Fruit fly (Drosophila melanogaster): ENCODE measurements around the gene CG4022.
A peak's percentile ranks its signal among the peaks of the same experiment; 100 is the strongest.

The CG4022 gene

DNA sequence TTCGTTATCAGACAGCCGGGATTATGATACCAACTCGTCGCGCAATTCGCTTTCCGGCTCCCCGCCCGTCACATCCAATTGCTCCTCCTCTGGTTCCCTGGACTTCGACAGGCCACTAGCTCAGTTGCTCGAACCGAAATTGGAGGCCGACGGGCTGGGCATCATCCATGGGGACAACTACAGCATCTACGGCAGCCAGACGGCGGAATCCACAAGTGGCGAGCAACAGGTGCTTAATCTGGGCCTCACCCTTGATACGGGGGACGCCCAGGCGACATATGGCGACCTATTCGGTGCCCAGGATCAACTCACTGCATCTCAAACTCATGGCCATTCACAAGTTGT is 19.9 kb upstream of the CG4022 start:
- TF ChIP-seq CG12605 (GFP tag; IDR thresholded peaks at IDR 0.05): peak; percentile 42; the same call in 1 of the 2 replicates
- TF ChIP-seq CG17806 (tag; optimal IDR thresholded peaks at IDR 0.05): no peak
- TF ChIP-seq CG13204 (GFP tag; optimal IDR thresholded peaks at IDR 0.05): no peak

DNA sequence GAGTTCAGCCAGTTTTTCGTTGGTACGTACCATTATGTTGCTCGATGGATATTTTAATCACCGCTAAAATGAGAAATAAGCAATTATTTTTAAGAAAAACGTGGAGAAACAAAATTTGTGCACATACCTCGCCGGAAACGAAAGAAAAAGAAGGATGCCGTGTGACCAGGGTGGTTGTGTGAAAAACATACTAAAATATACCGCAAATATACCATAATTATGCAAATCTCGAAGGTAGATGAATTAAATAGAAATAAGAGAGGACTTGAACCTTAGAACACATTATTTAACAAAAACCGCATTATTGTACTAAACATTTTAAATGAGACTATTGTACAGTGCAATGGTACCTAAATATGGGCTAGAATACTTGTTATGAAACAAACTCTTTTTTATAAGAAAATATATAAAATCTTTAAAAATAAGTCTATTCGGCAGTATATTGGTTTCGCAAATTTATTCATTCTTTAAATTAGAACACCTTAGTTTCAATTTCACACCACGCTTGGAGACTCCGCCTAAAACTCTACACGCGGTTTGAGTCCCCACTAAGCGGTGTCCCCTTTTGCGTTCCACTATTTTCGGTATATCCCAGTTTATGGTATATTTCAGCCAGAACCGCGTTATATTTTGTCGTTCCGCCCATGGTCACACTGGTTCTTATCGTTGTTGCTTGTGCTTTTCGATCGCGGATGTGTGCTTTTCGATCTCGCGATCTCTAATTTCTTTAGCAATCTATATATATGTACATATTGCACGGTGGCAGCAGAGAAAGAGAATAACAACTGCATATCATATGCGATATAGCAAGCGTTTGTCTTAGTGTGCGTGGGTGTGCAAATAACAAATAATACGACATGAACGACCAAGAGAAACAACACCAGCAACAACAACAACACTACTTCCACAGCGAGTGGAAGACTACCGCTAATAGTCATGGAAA is 19.3 kb upstream of the CG4022 start, which contains the start of the genes RpS17 and MTF-1:
RpS17 (minus strand) TSS at position 157 of the 943 bp plus-strand sequence.
MTF-1 (plus strand) TSS at position 648 of the 943 bp plus-strand sequence.
- TF ChIP-seq EcR (GFP tag; optimal IDR thresholded peaks at IDR 0.05) (peak; percentile 41), CG8301 (tag; optimal IDR thresholded peaks at IDR 0.05) (peak; percentile 0), CG17806 (tag; optimal IDR thresholded peaks at IDR 0.05) (peak; percentile 9), CG14655 (GFP tag; optimal IDR thresholded peaks at IDR 0.05) (no peak), CG10348 (GFP tag; IDR thresholded peaks at IDR 0.05) (no peak), Pif1A (GFP tag; optimal IDR thresholded peaks at IDR 0.05) (peak; percentile 24), CG15710 (tag; optimal IDR thresholded peaks at IDR 0.05) (no peak), Ets98B (GFP tag; IDR thresholded peaks at IDR 0.05) (no peak), Snoo (tag; optimal IDR thresholded peaks at IDR 0.05) (peak; percentile 58), D1 (tag; optimal IDR thresholded peaks at IDR 0.05) (no peak), gl (tag; optimal IDR thresholded peaks at IDR 0.05) (peak; percentile 10), CG12605 (GFP tag; IDR thresholded peaks at IDR 0.05) (0 out of 2 replicates have a peak, but pooled peaks have one; percentile 32), CG4496 (GFP tag; IDR thresholded peaks at IDR 0.05) (peak; percentile 64), Pif1B (GFP tag; optimal IDR thresholded peaks at IDR 0.05) (peak; percentile 26), CG9948 (tag; optimal IDR thresholded peaks at IDR 0.05) (no peak), CG8159 (tag; optimal IDR thresholded peaks at IDR 0.05) (no peak), CG32121 (GFP tag; IDR thresholded peaks at IDR 0.05) (no peak), rn (GFP tag; IDR thresholded peaks at IDR 0.05) (no peak), CG13204 (GFP tag; optimal IDR thresholded peaks at IDR 0.05) (peak; percentile 6), fd96Ca (GFP tag; IDR thresholded peaks at IDR 0.05) (no peak), CG34367 (tag; optimal IDR thresholded peaks at IDR 0.05) (peak; percentile 27)

DNA sequence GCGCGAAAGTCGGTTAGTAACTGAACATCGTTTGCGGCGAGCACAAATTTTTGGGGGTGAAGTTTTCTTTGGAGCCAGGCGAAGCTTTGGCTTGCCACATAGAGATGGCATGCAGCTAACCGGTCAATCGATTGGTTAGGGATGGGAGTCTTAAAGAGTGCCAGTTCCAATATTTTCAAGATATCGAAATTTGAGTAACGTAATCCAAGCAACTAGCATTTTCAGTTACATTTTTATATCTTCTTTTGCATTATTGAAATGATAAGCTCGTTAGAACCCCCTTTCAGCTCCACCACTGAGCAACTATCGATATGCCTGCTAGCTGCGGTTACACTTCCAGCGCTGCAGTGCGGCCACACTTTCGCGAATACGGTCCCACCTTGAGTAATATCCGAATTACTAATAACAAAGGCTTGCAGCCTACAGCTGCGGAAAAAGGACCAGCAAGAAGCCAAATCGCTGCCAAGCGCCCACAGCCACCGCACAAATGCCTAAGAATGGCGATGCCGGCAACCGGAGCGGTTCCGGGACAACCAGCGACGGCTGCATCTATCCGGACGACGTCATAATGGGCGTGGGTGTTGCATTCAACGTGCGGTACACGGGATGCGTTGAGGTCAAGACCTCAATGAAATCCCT is 16.1 kb upstream of the CG4022 start, which contains the start of the genes Atat and Shc:
Atat (minus strand) TSS at position 103 of the 639 bp plus-strand sequence.
Shc (plus strand) TSS at position 355 of the 639 bp plus-strand sequence.
- TF ChIP-seq CG14655 (GFP tag; optimal IDR thresholded peaks at IDR 0.05) (peak; percentile 98), CG8301 (tag; optimal IDR thresholded peaks at IDR 0.05) (peak; percentile 96), CG10348 (GFP tag; IDR thresholded peaks at IDR 0.05) (peak; percentile 99), CG15710 (tag; optimal IDR thresholded peaks at IDR 0.05) (peak; percentile 99), Pif1A (GFP tag; optimal IDR thresholded peaks at IDR 0.05) (peak; percentile 97), CG12605 (GFP tag; IDR thresholded peaks at IDR 0.05) (peak; percentile 95), CG4496 (GFP tag; IDR thresholded peaks at IDR 0.05) (peak; percentile 99), EcR (GFP tag; optimal IDR thresholded peaks at IDR 0.05) (peak; percentile 11), fd96Ca (GFP tag; IDR thresholded peaks at IDR 0.05) (peak; percentile 99), gl (tag; optimal IDR thresholded peaks at IDR 0.05) (peak; percentile 90), D1 (tag; optimal IDR thresholded peaks at IDR 0.05) (peak; percentile 54), CG34367 (tag; optimal IDR thresholded peaks at IDR 0.05) (peak; percentile 98), CG13204 (GFP tag; optimal IDR thresholded peaks at IDR 0.05) (peak; percentile 78), Ets98B (GFP tag; IDR thresholded peaks at IDR 0.05) (peak; percentile 99), CG8159 (tag; optimal IDR thresholded peaks at IDR 0.05) (peak; percentile 98), CG32121 (GFP tag; IDR thresholded peaks at IDR 0.05) (peak; percentile 99), Snoo (tag; optimal IDR thresholded peaks at IDR 0.05) (peak; percentile 99), CG9948 (tag; optimal IDR thresholded peaks at IDR 0.05) (peak; percentile 98), rn (GFP tag; IDR thresholded peaks at IDR 0.05) (peak; percentile 99), Pif1B (GFP tag; optimal IDR thresholded peaks at IDR 0.05) (peak; percentile 94), CG17806 (tag; optimal IDR thresholded peaks at IDR 0.05) (peak; percentile 98)

DNA sequence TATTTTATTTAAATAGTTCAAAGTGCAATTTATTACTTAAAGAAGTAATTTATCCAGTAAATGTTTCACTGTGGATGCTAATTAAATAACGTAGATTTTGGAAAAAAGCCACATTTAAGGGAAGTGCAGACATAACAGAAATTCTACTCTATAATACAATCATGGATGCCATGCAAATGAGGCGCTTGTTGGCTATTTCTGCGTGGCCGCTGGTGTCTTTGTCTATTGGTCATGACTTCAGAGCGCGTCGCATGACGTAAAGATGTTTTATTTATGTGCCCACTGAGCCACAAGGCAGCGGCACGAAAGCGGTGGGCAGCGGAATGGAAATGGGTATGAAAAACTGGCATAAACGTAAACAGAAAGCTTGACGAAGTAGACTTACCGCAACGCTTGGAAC is 15.2 kb upstream of the CG4022 start:
- TF ChIP-seq D1 (tag; optimal IDR thresholded peaks at IDR 0.05): no peak
- peak; percentile 51; the same call in 1 of the 2 replicates for TF ChIP-seq CG32121 (GFP tag; IDR thresholded peaks at IDR 0.05)
- TF ChIP-seq CG8159 (tag; optimal IDR thresholded peaks at IDR 0.05): no peak
- TF ChIP-seq CG15710 (tag; optimal IDR thresholded peaks at IDR 0.05): no peak
- TF ChIP-seq CG9948 (tag; optimal IDR thresholded peaks at IDR 0.05): no peak
- TF ChIP-seq CG13204 (GFP tag; optimal IDR thresholded peaks at IDR 0.05): no peak
- TF ChIP-seq CG34367 (tag; optimal IDR thresholded peaks at IDR 0.05): no peak
- no peak for TF ChIP-seq rn (GFP tag; IDR thresholded peaks at IDR 0.05)
- no peak for TF ChIP-seq EcR (GFP tag; optimal IDR thresholded peaks at IDR 0.05)
- no peak for TF ChIP-seq CG10348 (GFP tag; IDR thresholded peaks at IDR 0.05)
- TF ChIP-seq CG4496 (GFP tag; IDR thresholded peaks at IDR 0.05): peak; percentile 50; the same call in 1 of the 3 replicates
- TF ChIP-seq CG14655 (GFP tag; optimal IDR thresholded peaks at IDR 0.05): peak; percentile 34
- no peak for TF ChIP-seq CG17806 (tag; optimal IDR thresholded peaks at IDR 0.05)
- no peak for TF ChIP-seq fd96Ca (GFP tag; IDR thresholded peaks at IDR 0.05)
- TF ChIP-seq Ets98B (GFP tag; IDR thresholded peaks at IDR 0.05): peak; percentile 63
- no peak for TF ChIP-seq CG12605 (GFP tag; IDR thresholded peaks at IDR 0.05)
- no peak for TF ChIP-seq gl (tag; optimal IDR thresholded peaks at IDR 0.05)
- no peak for TF ChIP-seq Snoo (tag; optimal IDR thresholded peaks at IDR 0.05)
- TF ChIP-seq Pif1A (GFP tag; optimal IDR thresholded peaks at IDR 0.05): no peak
- TF ChIP-seq CG8301 (tag; optimal IDR thresholded peaks at IDR 0.05): peak; percentile 32
- no peak for TF ChIP-seq Pif1B (GFP tag; optimal IDR thresholded peaks at IDR 0.05)

DNA sequence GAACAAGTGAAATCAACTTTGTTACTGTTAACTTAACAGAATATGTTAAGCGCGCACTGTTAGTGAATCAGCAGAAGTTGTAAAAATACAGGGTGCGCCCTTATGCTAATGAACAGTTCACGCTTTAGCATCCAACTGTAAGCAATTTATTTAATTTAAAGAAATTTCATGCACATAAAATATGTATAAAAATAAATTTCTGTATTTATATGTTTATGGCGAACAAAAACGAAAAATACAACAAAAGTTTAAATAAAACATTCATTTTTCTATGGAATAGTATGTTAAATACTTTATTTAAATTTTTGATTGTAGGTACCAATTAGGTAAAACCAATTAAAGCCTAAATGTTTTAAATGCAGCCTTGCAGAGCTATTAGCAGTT is 13.9 kb upstream of the CG4022 start:
- TF ChIP-seq CG32121 (GFP tag; IDR thresholded peaks at IDR 0.05) (0 out of 2 replicates have a peak, but pooled peaks have one; percentile 26), CG15710 (tag; optimal IDR thresholded peaks at IDR 0.05) (peak; percentile 9), Pif1A (GFP tag; optimal IDR thresholded peaks at IDR 0.05) (peak; percentile 35), rn (GFP tag; IDR thresholded peaks at IDR 0.05) (no peak), EcR (GFP tag; optimal IDR thresholded peaks at IDR 0.05) (no peak), CG4496 (GFP tag; IDR thresholded peaks at IDR 0.05) (peak; percentile 43; the same call in 1 of the 3 replicates), CG34367 (tag; optimal IDR thresholded peaks at IDR 0.05) (no peak), CG12605 (GFP tag; IDR thresholded peaks at IDR 0.05) (0 out of 2 replicates have a peak, but pooled peaks have one; percentile 29), D1 (tag; optimal IDR thresholded peaks at IDR 0.05) (peak; percentile 4), CG8159 (tag; optimal IDR thresholded peaks at IDR 0.05) (peak; percentile 9), fd96Ca (GFP tag; IDR thresholded peaks at IDR 0.05) (no peak), CG13204 (GFP tag; optimal IDR thresholded peaks at IDR 0.05) (no peak), CG9948 (tag; optimal IDR thresholded peaks at IDR 0.05) (peak; percentile 12), CG14655 (GFP tag; optimal IDR thresholded peaks at IDR 0.05) (peak; percentile 42), Pif1B (GFP tag; optimal IDR thresholded peaks at IDR 0.05) (no peak), CG8301 (tag; optimal IDR thresholded peaks at IDR 0.05) (peak; percentile 49), CG17806 (tag; optimal IDR thresholded peaks at IDR 0.05) (peak; percentile 58), Snoo (tag; optimal IDR thresholded peaks at IDR 0.05) (peak; percentile 24), gl (tag; optimal IDR thresholded peaks at IDR 0.05) (no peak), Ets98B (GFP tag; IDR thresholded peaks at IDR 0.05) (peak; percentile 57; the same call in 1 of the 2 replicates)
